1 fruit fly cellular context compared by ENCODE assay signal in the genomic region with DNA sequence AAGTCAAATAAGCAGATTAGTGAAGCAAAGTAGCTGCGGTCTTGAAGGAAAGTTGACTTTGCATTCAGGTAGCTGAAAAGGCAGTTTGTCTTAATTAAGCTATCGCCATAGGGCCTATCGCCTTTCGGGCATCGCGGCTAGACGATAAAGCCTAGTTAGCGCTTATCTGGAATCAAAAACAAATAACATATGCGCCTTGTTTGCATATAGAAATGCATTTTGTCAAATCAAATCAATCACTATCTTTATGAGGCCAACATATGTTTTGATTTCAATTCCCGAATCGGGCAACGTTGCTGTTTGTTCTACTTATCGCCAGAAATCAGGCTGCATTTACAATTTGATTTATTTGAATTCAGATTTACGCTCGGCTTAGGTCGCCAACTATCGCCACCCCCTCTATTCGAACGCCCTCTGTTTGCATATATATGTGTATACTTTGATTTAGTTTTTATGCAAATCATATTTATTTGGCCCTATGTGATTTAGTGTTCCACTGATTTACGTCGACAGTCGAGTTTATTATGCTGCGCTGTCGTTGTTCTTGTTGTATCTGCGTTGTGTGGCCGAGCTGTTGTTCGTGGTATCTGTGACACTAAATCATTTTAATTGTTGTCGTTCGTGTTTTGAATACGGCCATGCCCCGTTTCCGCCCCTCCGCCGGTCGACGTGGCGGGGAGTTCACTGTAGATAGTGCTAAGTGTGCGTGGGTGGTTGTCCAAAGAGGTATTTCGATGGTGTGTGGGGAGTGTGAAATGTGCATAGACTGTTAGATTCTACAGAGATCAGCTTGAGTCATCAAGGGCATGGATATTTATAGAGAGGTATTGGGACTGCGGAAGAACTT.
TF ChIP-seq lines count a peak whose summit lies in the region.

No protein-coding gene starts in this region.

TF ChIP-seq in whole organism, embryonic, 481 proteins besides CTCF, POLR2A, EP300 and RAD21 (continued from another document and continues in another):
- peak; percentile 62 for TF ChIP-seq HHEX (GFP tag; optimal IDR thresholded peaks at IDR 0.05; lab: Kevin White, UChicago)
- 0 out of 2 replicates have a peak, but pooled peaks have one; percentile 10 for TF ChIP-seq Rx (GFP tag; IDR thresholded peaks at IDR 0.05; lab: Robert Waterston, UW)
- no peak for TF ChIP-seq corto (GFP tag; optimal IDR thresholded peaks at IDR 0.05; lab: Kevin White, UChicago)
- no peak for TF ChIP-seq CG11247 (GFP tag; IDR thresholded peaks at IDR 0.05; lab: Robert Waterston, UW)
- 0 out of 2 replicates have a peak, but pooled peaks have one; percentile 5 for TF ChIP-seq danr (GFP tag; IDR thresholded peaks at IDR 0.05; lab: Robert Waterston, UW)
- peak; percentile 54 for TF ChIP-seq zfh1 (GFP tag; IDR thresholded peaks at IDR 0.05; lab: Robert Waterston, UW)
- peak; percentile 6 for TF ChIP-seq CG8388 (GFP tag; optimal IDR thresholded peaks at IDR 0.05; lab: Kevin White, UChicago)
- TF ChIP-seq CG14965 (GFP tag; optimal IDR thresholded peaks at IDR 0.05; lab: Kevin White, UChicago; ENCODE audit: borderline replicate concordance) = peak; percentile 28
- no peak for TF ChIP-seq CG7745 (tag; optimal IDR thresholded peaks at IDR 0.05; lab: Kevin White, UChicago)
- no peak for TF ChIP-seq gsb (GFP tag; IDR thresholded peaks at IDR 0.05; lab: Robert Waterston, UW)
- TF ChIP-seq CG1647 (GFP tag; optimal IDR thresholded peaks at IDR 0.05; lab: Kevin White, UChicago) = no peak
- peak; percentile 52 for TF ChIP-seq CG1529 (GFP tag; optimal IDR thresholded peaks at IDR 0.05; lab: Kevin White, UChicago)
- peak; percentile 68 for TF ChIP-seq Xrp1 (GFP tag; IDR thresholded peaks at IDR 0.05; lab: Robert Waterston, UW)
- peak; percentile 61 for TF ChIP-seq odd (GFP tag; optimal IDR thresholded peaks at IDR 0.05; lab: Kevin White, UChicago)
- no peak for TF ChIP-seq CHES-1-like (GFP tag; optimal IDR thresholded peaks at IDR 0.05; lab: Kevin White, UChicago)
- no peak for TF ChIP-seq crp (GFP tag; optimal IDR thresholded peaks at IDR 0.05; lab: Kevin White, UChicago)
- peak; percentile 70 for TF ChIP-seq Mes4 (GFP tag; optimal IDR thresholded peaks at IDR 0.05; lab: Kevin White, UChicago)
- TF ChIP-seq jigr1 (GFP tag; IDR thresholded peaks at IDR 0.05; lab: Robert Waterston, UW) = no peak
- no peak for TF ChIP-seq Dip2 (GFP tag; IDR thresholded peaks at IDR 0.05; lab: Robert Waterston, UW)
- TF ChIP-seq gsb-n (tag; optimal IDR thresholded peaks at IDR 0.05; lab: Kevin White, UChicago) = peak; percentile 49
- TF ChIP-seq cwo (GFP tag; optimal IDR thresholded peaks at IDR 0.05; lab: Kevin White, UChicago) = no peak
- peak; percentile 23 for TF ChIP-seq scrt (GFP tag; optimal IDR thresholded peaks at IDR 0.05; lab: Kevin White, UChicago)
- TF ChIP-seq CG34376 (GFP tag; optimal IDR thresholded peaks at IDR 0.05; lab: Kevin White, UChicago) = no peak
- TF ChIP-seq CrebB (tag; optimal IDR thresholded peaks at IDR 0.05; lab: Kevin White, UChicago) = no peak
- peak in 1 of 2 experiments; percentile 76 for TF ChIP-seq eve (GFP tag; optimal IDR thresholded peaks at IDR 0.05; lab: Kevin White, UChicago)
- no peak for TF ChIP-seq knrl (GFP tag; IDR thresholded peaks at IDR 0.05; lab: Robert Waterston, UW; ENCODE audit: partially characterized antibody)
- TF ChIP-seq cad (GFP tag; optimal IDR thresholded peaks at IDR 0.05; lab: Kevin White, UChicago) = no peak
- TF ChIP-seq CG4360 (GFP tag; IDR thresholded peaks at IDR 0.05; lab: Robert Waterston, UW) = 0 out of 2 replicates have a peak, but pooled peaks have one; percentile 32
- TF ChIP-seq wor (GFP tag; IDR thresholded peaks at IDR 0.05; lab: Robert Waterston, UW) = 0 out of 2 replicates have a peak, but pooled peaks have one; percentile 25
- peak; percentile 55 for TF ChIP-seq CG10959 (GFP tag; IDR thresholded peaks at IDR 0.05; lab: Robert Waterston, UW)
- TF ChIP-seq Bgb (GFP tag; IDR thresholded peaks at IDR 0.05; lab: Robert Waterston, UW; ENCODE audit: partially characterized antibody) = no peak
- TF ChIP-seq cg (GFP tag; optimal IDR thresholded peaks at IDR 0.05; lab: Kevin White, UChicago) = no peak
- no peak for TF ChIP-seq Dp (GFP tag; optimal IDR thresholded peaks at IDR 0.05; lab: Kevin White, UChicago)
- TF ChIP-seq Bdp1 (GFP tag; optimal IDR thresholded peaks at IDR 0.05; lab: Kevin White, UChicago) = peak; percentile 50
- peak; percentile 35 for TF ChIP-seq CG18599 (GFP tag; optimal IDR thresholded peaks at IDR 0.05; lab: Kevin White, UChicago)
- TF ChIP-seq MTF-1 (GFP tag; optimal IDR thresholded peaks at IDR 0.05; lab: Kevin White, UChicago; ENCODE audit: borderline replicate concordance) = peak; percentile 64
- TF ChIP-seq kah (GFP tag; optimal IDR thresholded peaks at IDR 0.05; lab: Kevin White, UChicago) = no peak
- TF ChIP-seq CG17359 (tag; optimal IDR thresholded peaks at IDR 0.05; lab: Kevin White, UChicago) = peak; percentile 65
- TF ChIP-seq toy (GFP tag; IDR thresholded peaks at IDR 0.05; lab: Robert Waterston, UW) = no peak
- no peak for TF ChIP-seq gfzf (GFP tag; optimal IDR thresholded peaks at IDR 0.05; lab: Kevin White, UChicago)
- no peak for TF ChIP-seq esg (GFP tag; conservative IDR thresholded peaks at IDR 0.05; lab: Robert Waterston, UW)
- peak; percentile 25 for TF ChIP-seq dmrt99B (tag; optimal IDR thresholded peaks at IDR 0.05; lab: Kevin White, UChicago)
- TF ChIP-seq nerfin-2 (GFP tag; IDR thresholded peaks at IDR 0.05; lab: Robert Waterston, UW; ENCODE audit: partially characterized antibody) = no peak
- TF ChIP-seq HLH4C (GFP tag; IDR thresholded peaks at IDR 0.05; lab: Robert Waterston, UW; ENCODE audit: partially characterized antibody) = no peak
- no peak for TF ChIP-seq CG2889 (GFP tag; IDR thresholded peaks at IDR 0.05; lab: Robert Waterston, UW)
- no peak; the same call in 1 of the 2 replicates for TF ChIP-seq stc (GFP tag; IDR thresholded peaks at IDR 0.05; lab: Robert Waterston, UW)
- TF ChIP-seq tio (GFP tag; optimal IDR thresholded peaks at IDR 0.05; lab: Kevin White, UChicago) = peak; percentile 16
- TF ChIP-seq CG2199 (GFP tag; IDR thresholded peaks at IDR 0.05; lab: Robert Waterston, UW) = peak; percentile 71; the same call in 1 of the 3 replicates
- peak; percentile 66; the same call in 1 of the 2 replicates for TF ChIP-seq Nf-YA (GFP tag; IDR thresholded peaks at IDR 0.05; lab: Robert Waterston, UW)
- peak; percentile 25 for TF ChIP-seq CG13775 (GFP tag; optimal IDR thresholded peaks at IDR 0.05; lab: Kevin White, UChicago)
- TF ChIP-seq CG6654 (GFP tag; optimal IDR thresholded peaks at IDR 0.05; lab: Kevin White, UChicago) = no peak
- TF ChIP-seq Side (GFP tag; optimal IDR thresholded peaks at IDR 0.05; lab: Kevin White, UChicago) = peak; percentile 47
- no peak for TF ChIP-seq CG3163 (GFP tag; optimal IDR thresholded peaks at IDR 0.05; lab: Kevin White, UChicago)
- no peak for TF ChIP-seq stwl (tag; optimal IDR thresholded peaks at IDR 0.05; lab: Kevin White, UChicago)
- TF ChIP-seq hb (GFP tag; IDR thresholded peaks at IDR 0.05; lab: Robert Waterston, UW; ENCODE audit: partially characterized antibody) = no peak
- TF ChIP-seq gt (GFP tag; IDR thresholded peaks at IDR 0.05; lab: Robert Waterston, UW) = peak; percentile 19; the same call in 1 of the 2 replicates
- TF ChIP-seq tx (GFP tag; optimal IDR thresholded peaks at IDR 0.05; lab: Kevin White, UChicago) = no peak
- no peak for TF ChIP-seq CG17829 (tag; optimal IDR thresholded peaks at IDR 0.05; lab: Kevin White, UChicago)
- no peak for TF ChIP-seq ato (GFP tag; IDR thresholded peaks at IDR 0.05; lab: Robert Waterston, UW; ENCODE audit: partially characterized antibody)
- peak; percentile 54 for TF ChIP-seq CG14710 (tag; optimal IDR thresholded peaks at IDR 0.05; lab: Kevin White, UChicago)
- peak; percentile 97 for TF ChIP-seq sens (GFP tag; lab: Kevin White, UChicago)
- peak in 1 of 2 experiments; percentile 42 for TF ChIP-seq Pdp1 (GFP tag; optimal IDR thresholded peaks at IDR 0.05; lab: Kevin White, UChicago)
- TF ChIP-seq CG2202 (tag; optimal IDR thresholded peaks at IDR 0.05; lab: Kevin White, UChicago) = peak; percentile 80
- TF ChIP-seq CG7372 (GFP tag; IDR thresholded peaks at IDR 0.05; lab: Robert Waterston, UW) = no peak
- TF ChIP-seq lilli (GFP tag; optimal IDR thresholded peaks at IDR 0.05; lab: Kevin White, UChicago) = no peak
- no peak for TF ChIP-seq CG31388 (GFP tag; optimal IDR thresholded peaks at IDR 0.05; lab: Kevin White, UChicago)
- TF ChIP-seq CG3065 (GFP tag; optimal IDR thresholded peaks at IDR 0.05; lab: Kevin White, UChicago) = peak; percentile 59
- peak; percentile 52 for TF ChIP-seq fd64A (GFP tag; optimal IDR thresholded peaks at IDR 0.05; lab: Kevin White, UChicago)
- TF ChIP-seq CG3847 (GFP tag; IDR thresholded peaks at IDR 0.05; lab: Robert Waterston, UW) = no peak
- TF ChIP-seq ken (GFP tag; IDR thresholded peaks at IDR 0.05; lab: Robert Waterston, UW) = no peak
- peak; percentile 73 for TF ChIP-seq CG33557 (GFP tag; optimal IDR thresholded peaks at IDR 0.05; lab: Kevin White, UChicago)
- 0 out of 2 replicates have a peak, but pooled peaks have one; percentile 23 for TF ChIP-seq ap (GFP tag; IDR thresholded peaks at IDR 0.05; lab: Robert Waterston, UW)
- peak; percentile 38 for TF ChIP-seq CG10462 (GFP tag; optimal IDR thresholded peaks at IDR 0.05; lab: Kevin White, UChicago)
- no peak for TF ChIP-seq usp (GFP tag; optimal IDR thresholded peaks at IDR 0.05; lab: Kevin White, UChicago)
- peak; percentile 37; the same call in 2 of the 3 replicates for TF ChIP-seq CG17361 (GFP tag; IDR thresholded peaks at IDR 0.05; lab: Robert Waterston, UW)
- TF ChIP-seq tap (tag; optimal IDR thresholded peaks at IDR 0.05; lab: Kevin White, UChicago) = no peak
- TF ChIP-seq Med (GFP tag; lab: Kevin White, UChicago) = peak; percentile 70
- TF ChIP-seq CG9437 (GFP tag; optimal IDR thresholded peaks at IDR 0.05; lab: Kevin White, UChicago) = peak; percentile 7
- peak; percentile 64 for TF ChIP-seq CG1603 (tag; optimal IDR thresholded peaks at IDR 0.05; lab: Kevin White, UChicago)
- peak in 1 of 3 experiments; percentile 65 for TF ChIP-seq lola (GFP tag; optimal IDR thresholded peaks at IDR 0.05; lab: Kevin White, UChicago)
- TF ChIP-seq gce (GFP tag; IDR thresholded peaks at IDR 0.05; lab: Robert Waterston, UW) = no peak
- no peak for TF ChIP-seq pita (GFP tag; optimal IDR thresholded peaks at IDR 0.05; lab: Kevin White, UChicago)
- no peak for TF ChIP-seq cas (GFP tag; IDR thresholded peaks at IDR 0.05; lab: Robert Waterston, UW)
- TF ChIP-seq Deaf1 (tag; optimal IDR thresholded peaks at IDR 0.05; lab: Kevin White, UChicago) = peak; percentile 37
- no peak for TF ChIP-seq ind (GFP tag; optimal IDR thresholded peaks at IDR 0.05; lab: Kevin White, UChicago)
- TF ChIP-seq CG4730 (GFP tag; IDR thresholded peaks at IDR 0.05; lab: Robert Waterston, UW) = no peak
- TF ChIP-seq Ptx1 (GFP tag; IDR thresholded peaks at IDR 0.05; lab: Robert Waterston, UW) = no peak
- peak; percentile 49 for TF ChIP-seq CG16863 (GFP tag; optimal IDR thresholded peaks at IDR 0.05; lab: Kevin White, UChicago)
- no peak for TF ChIP-seq fru (optimal IDR thresholded peaks at IDR 0.05; lab: Kevin White, UChicago)
- TF ChIP-seq ara (GFP tag; IDR thresholded peaks at IDR 0.05; lab: Robert Waterston, UW) = peak; percentile 75; the same call in 1 of the 2 replicates
- peak; percentile 41; the same call in 1 of the 2 replicates for TF ChIP-seq sim (GFP tag; IDR thresholded peaks at IDR 0.05; lab: Robert Waterston, UW)
- TF ChIP-seq Hey (tag; optimal IDR thresholded peaks at IDR 0.05; lab: Kevin White, UChicago) = no peak
- peak; percentile 25 for TF ChIP-seq pb (GFP tag; optimal IDR thresholded peaks at IDR 0.05; lab: Kevin White, UChicago)
- no peak for TF ChIP-seq ranshi (GFP tag; IDR thresholded peaks at IDR 0.05; lab: Robert Waterston, UW)
- TF ChIP-seq bsh (GFP tag; optimal IDR thresholded peaks at IDR 0.05; lab: Kevin White, UChicago) = peak in 1 of 2 experiments; percentile 66
- no peak for TF ChIP-seq fu2 (GFP tag; optimal IDR thresholded peaks at IDR 0.05; lab: Kevin White, UChicago)
- TF ChIP-seq CG10366 (GFP tag; IDR thresholded peaks at IDR 0.05; lab: Robert Waterston, UW) = no peak
- TF ChIP-seq zfh2 (GFP tag; optimal IDR thresholded peaks at IDR 0.05; lab: Kevin White, UChicago) = no peak
- TF ChIP-seq CG10267 (tag; optimal IDR thresholded peaks at IDR 0.05; lab: Kevin White, UChicago) = peak; percentile 8
- TF ChIP-seq CG12659 (GFP tag; optimal IDR thresholded peaks at IDR 0.05; lab: Kevin White, UChicago) = peak; percentile 14
- no peak for TF ChIP-seq CG7987 (GFP tag; optimal IDR thresholded peaks at IDR 0.05; lab: Kevin White, UChicago)
- peak; percentile 27 for TF ChIP-seq CG10543 (GFP tag; optimal IDR thresholded peaks at IDR 0.05; lab: Kevin White, UChicago)
- TF ChIP-seq CG1832 (GFP tag; optimal IDR thresholded peaks at IDR 0.05; lab: Kevin White, UChicago) = no peak
- no peak for TF ChIP-seq dati (GFP tag; IDR thresholded peaks at IDR 0.05; lab: Robert Waterston, UW)
- peak; percentile 65 for TF ChIP-seq CG11398 (GFP tag; optimal IDR thresholded peaks at IDR 0.05; lab: Kevin White, UChicago)
- TF ChIP-seq CG12769 (tag; optimal IDR thresholded peaks at IDR 0.05; lab: Kevin White, UChicago) = peak; percentile 34
- TF ChIP-seq MBD-R2 (GFP tag; IDR thresholded peaks at IDR 0.05; lab: Robert Waterston, UW) = no peak
- TF ChIP-seq NfI (GFP tag; optimal IDR thresholded peaks at IDR 0.05; lab: Kevin White, UChicago) = no peak
- no peak for TF ChIP-seq wdn (GFP tag; IDR thresholded peaks at IDR 0.05; lab: Robert Waterston, UW)
- TF ChIP-seq dpn (GFP tag; optimal IDR thresholded peaks at IDR 0.05; lab: Kevin White, UChicago) = peak in 1 of 2 experiments; percentile 12
- peak; percentile 29 for TF ChIP-seq CG8924 (tag; optimal IDR thresholded peaks at IDR 0.05; lab: Kevin White, UChicago)
- TF ChIP-seq Bteb2 (GFP tag; optimal IDR thresholded peaks at IDR 0.05; lab: Kevin White, UChicago) = no peak
- TF ChIP-seq caup (GFP tag; optimal IDR thresholded peaks at IDR 0.05; lab: Kevin White, UChicago; ENCODE audit: severe bottlenecking) = peak; percentile 6
- no peak for TF ChIP-seq zf30C (GFP tag; optimal IDR thresholded peaks at IDR 0.05; lab: Kevin White, UChicago)
- no peak for TF ChIP-seq CG11696 (GFP tag; IDR thresholded peaks at IDR 0.05; lab: Robert Waterston, UW)
- no peak for TF ChIP-seq HLHmδ (GFP tag; optimal IDR thresholded peaks at IDR 0.05; lab: Kevin White, UChicago)
- no peak for TF ChIP-seq CG2129 (GFP tag; IDR thresholded peaks at IDR 0.05; lab: Robert Waterston, UW; ENCODE audit: partially characterized antibody)
- TF ChIP-seq CG17912 (GFP tag; optimal IDR thresholded peaks at IDR 0.05; lab: Kevin White, UChicago) = no peak
- TF ChIP-seq Gug (GFP tag; IDR thresholded peaks at IDR 0.05; lab: Robert Waterston, UW) = no peak
- no peak for TF ChIP-seq cato (GFP tag; optimal IDR thresholded peaks at IDR 0.05; lab: Kevin White, UChicago; ENCODE audit: borderline replicate concordance)
- TF ChIP-seq so (GFP tag; IDR thresholded peaks at IDR 0.05; lab: Robert Waterston, UW) = no peak
